Worm (Caenorhabditis elegans) whole organism, midembryonic: Measurements from ENCODE around the gene mfsd-10.

Source experiments
- cog-1 ChIP-seq: sonication (generic microtip); optimal IDR thresholded peaks from 2 replicates; lab custom pipeline; 2016; ENCODE audit warnings: missing genetic modification characterization, missing compliant biosample characterization
- med-1 ChIP-seq: sonication (generic microtip); optimal IDR thresholded peaks from 2 replicates; lab custom pipeline; 2017; ENCODE audit warnings: missing genetic modification characterization, mild to moderate bottlenecking, missing compliant biosample characterization, antibody characterized with exemption, missing genetic modification reagents; ENCODE audit not compliant: insufficient read depth
- ztf-23 ChIP-seq: fragments of 200-800 bp; sonication (Bioruptor generic); IDR thresholded peaks from 2 replicates; pipeline ENCODE4 v1.3.6; 2022; ENCODE audit warnings: missing genetic modification reagents, missing genetic modification characterization, missing compliant biosample characterization

- no peak for TF ChIP-seq ztf-23
- TF ChIP-seq med-1 (GFP tag; lab: Kevin White, UChicago): no peak
- TF ChIP-seq cog-1 (tag; lab: Kevin White, UChicago): no peak
Observed at ce11 chrX:17412642-17413041, 44.2 kb upstream of the mfsd-10 start.
